Fruit fly (Drosophila melanogaster): ENCODE measurements around the gene snf.

The snf gene

DNA sequence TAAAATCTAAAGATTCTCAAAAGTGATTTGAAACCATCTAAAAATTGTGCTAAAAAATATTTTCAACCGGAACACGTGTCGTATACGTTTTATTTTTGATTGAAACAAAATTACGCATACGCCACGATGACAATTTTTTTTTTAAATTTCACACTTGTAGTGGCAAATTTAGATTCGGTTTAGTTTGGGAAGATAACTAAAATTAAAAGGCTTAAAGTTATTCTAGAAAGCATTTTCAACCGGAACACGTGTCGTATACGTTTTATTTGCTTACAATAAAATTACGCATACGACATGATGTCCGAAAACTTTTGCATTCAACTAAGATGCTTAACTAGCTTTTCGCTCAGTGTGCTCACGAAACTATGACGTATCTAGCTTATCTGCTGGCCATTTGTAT, 49.8 kb downstream of the snf start (continued):
- no peak for TF ChIP-seq CG6813 (GFP tag; optimal IDR thresholded peaks at IDR 0.05)
- no peak for TF ChIP-seq CG10147 (GFP tag; optimal IDR thresholded peaks at IDR 0.05)
- no peak for TF ChIP-seq Antp (GFP tag; optimal IDR thresholded peaks at IDR 0.05)
- TF ChIP-seq CrebB (tag; optimal IDR thresholded peaks at IDR 0.05), result no peak
- TF ChIP-seq D19B (GFP tag; optimal IDR thresholded peaks at IDR 0.05), result no peak
- no peak for TF ChIP-seq CG16779 (GFP tag; IDR thresholded peaks at IDR 0.05)
- TF ChIP-seq CG7556 (GFP tag; optimal IDR thresholded peaks at IDR 0.05), result peak; percentile 19
- no peak for TF ChIP-seq CG4617 (GFP tag; optimal IDR thresholded peaks at IDR 0.05; ENCODE audit: borderline replicate concordance)
- peak; percentile 21 for TF ChIP-seq grau (tag; optimal IDR thresholded peaks at IDR 0.05)
- TF ChIP-seq CG7372 (GFP tag; IDR thresholded peaks at IDR 0.05), result peak; percentile 82
- no peak for TF ChIP-seq sim (GFP tag; IDR thresholded peaks at IDR 0.05)
- no peak for TF ChIP-seq CG10274 (GFP tag; optimal IDR thresholded peaks at IDR 0.05)
- TF ChIP-seq kah (GFP tag; optimal IDR thresholded peaks at IDR 0.05), result no peak
- no peak for TF ChIP-seq CG12391 (tag; optimal IDR thresholded peaks at IDR 0.05)
- TF ChIP-seq CG6683 (GFP tag; optimal IDR thresholded peaks at IDR 0.05), result no peak
- peak; percentile 10 for TF ChIP-seq CG12744 (GFP tag; optimal IDR thresholded peaks at IDR 0.05)
- TF ChIP-seq CG3726 (GFP tag; IDR thresholded peaks at IDR 0.05), result no peak
- peak; percentile 41 for TF ChIP-seq sens (GFP tag)
- no peak for TF ChIP-seq MBD-R2 (GFP tag; IDR thresholded peaks at IDR 0.05)
- TF ChIP-seq Neu2 (GFP tag; optimal IDR thresholded peaks at IDR 0.05; ENCODE audit: borderline replicate concordance), result no peak
- no peak for TF ChIP-seq bab2 (GFP tag; optimal IDR thresholded peaks at IDR 0.05)
- TF ChIP-seq CG12104 (GFP tag; optimal IDR thresholded peaks at IDR 0.05), result no peak
- TF ChIP-seq oc (tag; optimal IDR thresholded peaks at IDR 0.05), result no peak
- TF ChIP-seq pb (GFP tag; optimal IDR thresholded peaks at IDR 0.05), result no peak
- TF ChIP-seq CG17612 (GFP tag; IDR thresholded peaks at IDR 0.05), result no peak
- no peak for TF ChIP-seq unc-4 (GFP tag; IDR thresholded peaks at IDR 0.05; ENCODE audit: partially characterized antibody)
- no peak for TF ChIP-seq p53 (GFP tag; optimal IDR thresholded peaks at IDR 0.05)
- no peak for TF ChIP-seq zen2 (GFP tag; IDR thresholded peaks at IDR 0.05; ENCODE audit: partially characterized antibody)
- no peak for TF ChIP-seq HmgZ (tag; optimal IDR thresholded peaks at IDR 0.05)
- no peak for TF ChIP-seq CG13894 (tag; optimal IDR thresholded peaks at IDR 0.05)
- TF ChIP-seq tin (GFP tag; optimal IDR thresholded peaks at IDR 0.05), result no peak
- no peak for TF ChIP-seq CG17568 (GFP tag; optimal IDR thresholded peaks at IDR 0.05)
- TF ChIP-seq MTF-1 (GFP tag; optimal IDR thresholded peaks at IDR 0.05; ENCODE audit: borderline replicate concordance), result no peak
- TF ChIP-seq CG17385 (GFP tag; optimal IDR thresholded peaks at IDR 0.05), result no peak
- TF ChIP-seq run (tag; optimal IDR thresholded peaks at IDR 0.05), result no peak
- TF ChIP-seq twi (tag; optimal IDR thresholded peaks at IDR 0.05), result no peak
- peak; percentile 4 for TF ChIP-seq CG14710 (tag; optimal IDR thresholded peaks at IDR 0.05)
- TF ChIP-seq ttk (GFP tag; IDR thresholded peaks at IDR 0.05), result no peak
- TF ChIP-seq CG3995 (GFP tag; optimal IDR thresholded peaks at IDR 0.05), result no peak
- TF ChIP-seq Kr (GFP tag; optimal IDR thresholded peaks at IDR 0.05), result no peak
- TF ChIP-seq salm (tag; optimal IDR thresholded peaks at IDR 0.05), result no peak
- peak; percentile 44 for TF ChIP-seq fd102C (GFP tag; optimal IDR thresholded peaks at IDR 0.05)
- peak; percentile 2 for TF ChIP-seq CG10267 (tag; optimal IDR thresholded peaks at IDR 0.05)
- TF ChIP-seq CG5180 (GFP tag; optimal IDR thresholded peaks at IDR 0.05), result no peak
- TF ChIP-seq CG7928 (GFP tag; optimal IDR thresholded peaks at IDR 0.05), result no peak
- TF ChIP-seq jumu (GFP tag; optimal IDR thresholded peaks at IDR 0.05), result no peak
- TF ChIP-seq CG18764 (GFP tag; optimal IDR thresholded peaks at IDR 0.05), result no peak
- no peak for TF ChIP-seq D19A (tag; optimal IDR thresholded peaks at IDR 0.05)
- TF ChIP-seq YL-1 (GFP tag; optimal IDR thresholded peaks at IDR 0.05), result no peak
- TF ChIP-seq CG4328 (GFP tag; optimal IDR thresholded peaks at IDR 0.05), result no peak
- TF ChIP-seq ind (GFP tag; optimal IDR thresholded peaks at IDR 0.05), result peak; percentile 17

Data from whole organism, embryonic.